Worm (Caenorhabditis elegans): Measurements from ENCODE around the gene M01H9.4.

Gene M01H9.4

ce11 chrIV:4469770-4470709 is 12.7 kb downstream of the M01H9.4 start (continued):
- TF ChIP-seq mdl-1 (tag; optimal IDR thresholded peaks at IDR 0.05) (peak; percentile 83), egl-27 (tag; optimal IDR thresholded peaks at IDR 0.05) (no peak), nhr-237 (tag; optimal IDR thresholded peaks at IDR 0.05) (no peak), R02D3.7 (tag; optimal IDR thresholded peaks at IDR 0.05) (no peak), zag-1 (tag; optimal IDR thresholded peaks at IDR 0.05) (no peak), nhr-77 (tag; optimal IDR thresholded peaks at IDR 0.05) (no peak), lin-39 (tag; optimal IDR thresholded peaks at IDR 0.05) (peak; percentile 98), nfya-1 (tag; optimal IDR thresholded peaks at IDR 0.05; ENCODE audit: insufficient read depth) (peak; percentile 74)

ce11 chrIV:4469055-4469454 is 13.7 kb downstream of the M01H9.4 start:
- TF ChIP-seq ztf-11 (tag; optimal IDR thresholded peaks at IDR 0.05): no peak
- TF ChIP-seq mml-1 (tag; optimal IDR thresholded peaks at IDR 0.05): no peak
- TF ChIP-seq nhr-43 (tag; optimal IDR thresholded peaks at IDR 0.05; ENCODE audit: poor library complexity, severe bottlenecking): no peak
- TF ChIP-seq lin-15B (tag; optimal IDR thresholded peaks at IDR 0.05): no peak
- TF ChIP-seq zag-1 (tag; optimal IDR thresholded peaks at IDR 0.05): no peak
- TF ChIP-seq fos-1 (tag; optimal IDR thresholded peaks at IDR 0.05): no peak
- TF ChIP-seq aly-2 (tag; optimal IDR thresholded peaks at IDR 0.05): no peak
- TF ChIP-seq nhr-77 (tag; optimal IDR thresholded peaks at IDR 0.05): no peak
- TF ChIP-seq nhr-76 (tag; optimal IDR thresholded peaks at IDR 0.05): no peak
- no peak for TF ChIP-seq lsy-12 (tag; optimal IDR thresholded peaks at IDR 0.05)
- TF ChIP-seq ZK546.5 (tag; optimal IDR thresholded peaks at IDR 0.05): no peak

ce11 chrIV:4468046-4468727 is 14.5 kb downstream of the M01H9.4 start:
- no peak for TF ChIP-seq nhr-76 (tag; optimal IDR thresholded peaks at IDR 0.05)
- TF ChIP-seq tbx-2 (tag; optimal IDR thresholded peaks at IDR 0.05): peak; percentile 46
- TF ChIP-seq jun-1 (tag; optimal IDR thresholded peaks at IDR 0.05): peak; percentile 17
- TF ChIP-seq nhr-43 (tag; optimal IDR thresholded peaks at IDR 0.05; ENCODE audit: poor library complexity, severe bottlenecking): peak; percentile 65
- TF ChIP-seq lsy-12 (tag; optimal IDR thresholded peaks at IDR 0.05): peak; percentile 46
- no peak for TF ChIP-seq unc-62 (GFP tag; optimal IDR thresholded peaks at IDR 0.05)
- peak; percentile 14 for TF ChIP-seq nhr-23 (tag; optimal IDR thresholded peaks at IDR 0.05)
- TF ChIP-seq elt-2 (tag; optimal IDR thresholded peaks at IDR 0.05): peak; percentile 40
- TF ChIP-seq ceh-9 (tag; optimal IDR thresholded peaks at IDR 0.05): no peak
- TF ChIP-seq elt-3 (tag; optimal IDR thresholded peaks at IDR 0.05): no peak
- TF ChIP-seq hmg-11 (tag; optimal IDR thresholded peaks at IDR 0.05): peak; percentile 9
- peak; percentile 69 for TF ChIP-seq ztf-4 (tag; optimal IDR thresholded peaks at IDR 0.05)
- TF ChIP-seq pha-4 (tag; optimal IDR thresholded peaks at IDR 0.05): peak; percentile 46
- peak; percentile 98 for TF ChIP-seq ama-1 (optimal IDR thresholded peaks at IDR 0.05)

- TF ChIP-seq nhr-43 (tag; optimal IDR thresholded peaks at IDR 0.05; ENCODE audit: poor library complexity, severe bottlenecking): no peak
- no peak for TF ChIP-seq ceh-16 (tag; optimal IDR thresholded peaks at IDR 0.05)
- no peak for TF ChIP-seq nfya-1 (tag; optimal IDR thresholded peaks at IDR 0.05; ENCODE audit: insufficient read depth)
- TF ChIP-seq tbx-2 (tag; optimal IDR thresholded peaks at IDR 0.05): no peak
- no peak for TF ChIP-seq lsy-12 (tag; optimal IDR thresholded peaks at IDR 0.05)
- TF ChIP-seq skn-1 (tag; optimal IDR thresholded peaks at IDR 0.05): no peak
- no peak for TF ChIP-seq ama-1 (optimal IDR thresholded peaks at IDR 0.05)
- no peak for TF ChIP-seq nhr-11 (tag; optimal IDR thresholded peaks at IDR 0.05)
- no peak for TF ChIP-seq nhr-237 (tag; optimal IDR thresholded peaks at IDR 0.05)
- no peak for TF ChIP-seq lin-15B (tag; optimal IDR thresholded peaks at IDR 0.05)
- no peak for TF ChIP-seq nhr-67 (tag; optimal IDR thresholded peaks at IDR 0.05)
- no peak for TF ChIP-seq nhr-25 (tag; optimal IDR thresholded peaks at IDR 0.05)
These were observed 17.5 kb downstream of the M01H9.4 start, which contains the start of gene M01H9.5 for ce11 chrIV:4465184-4465583. Gene M01H9.5, plus strand, starts transcription at chrIV:4465484.

Measured in whole organism, L3 larva.